Worm (Caenorhabditis elegans): ENCODE measurements around the gene R05G6.3.

The R05G6.3 gene

DNA sequence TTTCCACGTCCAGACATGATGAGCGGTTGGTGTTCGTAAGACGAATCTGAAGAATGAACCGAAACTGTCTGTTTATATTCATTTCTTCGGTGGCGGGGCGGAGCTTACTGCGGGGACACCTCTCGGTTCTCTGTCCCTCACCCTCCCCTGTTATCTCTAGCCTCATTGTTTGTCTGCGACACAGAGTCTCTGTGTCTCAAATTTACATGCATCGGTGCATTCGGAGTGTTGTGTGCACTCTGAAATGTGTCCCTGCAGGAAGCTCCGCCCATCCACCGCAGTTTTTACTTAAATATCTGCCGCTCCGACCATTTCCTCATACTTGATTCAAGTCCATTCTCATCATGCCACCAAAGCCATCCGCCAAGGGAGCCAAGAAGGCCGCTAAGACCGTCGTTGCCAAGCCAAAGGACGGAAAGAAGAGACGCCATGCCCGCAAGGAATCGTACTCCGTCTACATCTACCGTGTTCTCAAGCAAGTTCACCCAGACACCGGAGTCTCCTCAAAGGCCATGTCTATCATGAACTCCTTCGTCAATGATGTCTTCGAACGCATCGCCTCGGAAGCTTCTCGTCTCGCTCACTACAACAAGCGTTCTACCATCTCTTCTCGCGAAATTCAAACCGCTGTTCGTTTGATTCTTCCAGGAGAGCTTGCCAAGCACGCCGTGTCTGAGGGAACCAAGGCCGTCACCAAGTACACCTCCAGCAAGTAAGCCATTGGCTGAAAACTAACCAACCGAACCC is 30.0 kb upstream of the R05G6.3 start, which contains the start of the genes his-61 and his-62 (continued):
- TF ChIP-seq dox-1 (GFP tag; IDR thresholded peaks at IDR 0.05): peak; percentile 82

DNA sequence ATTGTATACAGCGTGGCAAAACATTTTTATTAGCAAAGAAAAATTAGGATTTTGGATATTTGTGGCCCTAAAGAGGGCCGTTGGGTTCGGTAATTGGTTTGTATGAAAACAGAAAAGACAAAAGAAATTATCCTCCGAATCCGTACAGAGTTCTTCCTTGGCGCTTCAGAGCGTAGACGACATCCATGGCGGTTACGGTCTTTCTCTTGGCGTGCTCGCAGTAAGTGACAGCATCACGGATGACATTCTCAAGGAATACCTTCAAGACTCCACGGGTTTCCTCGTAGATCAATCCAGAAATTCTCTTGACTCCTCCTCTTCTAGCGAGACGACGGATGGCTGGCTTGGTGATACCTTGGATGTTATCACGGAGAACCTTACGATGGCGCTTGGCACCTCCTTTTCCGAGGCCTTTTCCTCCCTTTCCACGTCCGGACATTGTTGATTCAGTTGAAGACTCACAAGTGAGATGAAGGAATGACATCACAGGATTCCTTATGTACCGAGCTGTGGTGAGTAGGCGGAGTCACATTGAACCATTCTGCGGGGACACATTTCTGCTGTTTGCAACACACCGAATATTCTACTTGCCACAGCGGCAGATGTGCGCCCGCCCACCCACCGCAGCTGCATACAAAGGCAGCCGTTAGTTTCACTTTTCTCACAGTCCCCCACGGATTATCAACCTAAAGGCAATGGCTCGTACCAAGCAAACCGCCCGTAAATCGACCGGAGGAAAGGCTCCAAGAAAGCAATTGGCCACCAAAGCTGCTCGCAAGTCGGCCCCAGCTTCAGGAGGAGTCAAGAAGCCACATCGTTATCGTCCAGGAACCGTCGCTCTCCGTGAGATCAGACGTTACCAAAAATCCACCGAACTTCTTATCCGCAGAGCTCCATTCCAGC is 28.5 kb upstream of the R05G6.3 start, which contains the start of the genes his-60 and his-59:
Gene his-60 (minus strand): TSS at position 439 of the 903 bp plus-strand sequence.
Gene his-59 (plus strand): TSS at position 696 of the 903 bp plus-strand sequence.
- TF ChIP-seq ceh-58 (GFP tag; IDR thresholded peaks at IDR 0.05): 0 out of 2 replicates have a peak, but pooled peaks have one; percentile 38
- no peak for TF ChIP-seq bed-2 (GFP tag; IDR thresholded peaks at IDR 0.05)
- no peak for TF ChIP-seq nhr-120 (GFP tag; IDR thresholded peaks at IDR 0.05)
- TF ChIP-seq madf-6 (GFP tag; IDR thresholded peaks at IDR 0.05): peak; percentile 72
- no peak for TF ChIP-seq hlh-26 (GFP tag; conservative IDR thresholded peaks at IDR 0.05)
- TF ChIP-seq egl-44 (GFP tag; IDR thresholded peaks at IDR 0.05): peak; percentile 88
- TF ChIP-seq ccch-3 (GFP tag; optimal IDR thresholded peaks at IDR 0.05): no peak
- no peak for TF ChIP-seq lsy-27 (tag; optimal IDR thresholded peaks at IDR 0.05; ENCODE audit: borderline replicate concordance, insufficient read depth)
- TF ChIP-seq somi-1 (GFP tag; optimal IDR thresholded peaks at IDR 0.05): no peak
- no peak for TF ChIP-seq pha-4 (tag; optimal IDR thresholded peaks at IDR 0.05)
- TF ChIP-seq attf-3 (GFP tag; conservative IDR thresholded peaks at IDR 0.05): 0 out of 2 replicates have a peak, but pooled peaks have one; percentile 7
- TF ChIP-seq F10E7.11 (tag; optimal IDR thresholded peaks at IDR 0.05): no peak
- no peak for TF ChIP-seq him-1 (tag; optimal IDR thresholded peaks at IDR 0.05)
- TF ChIP-seq dpl-1 (GFP tag; optimal IDR thresholded peaks at IDR 0.05): no peak
- peak; percentile 75 for TF ChIP-seq ceh-40 (GFP tag; IDR thresholded peaks at IDR 0.05)
- TF ChIP-seq attf-6 (GFP tag; IDR thresholded peaks at IDR 0.05): peak; percentile 81
- no peak for TF ChIP-seq atf-7 (tag; optimal IDR thresholded peaks at IDR 0.05)
- TF ChIP-seq ztf-6 (GFP tag; IDR thresholded peaks at IDR 0.05): no peak
- TF ChIP-seq mes-4 (tag; optimal IDR thresholded peaks at IDR 0.05): peak; percentile 48
- TF ChIP-seq tlf-1 (GFP tag; optimal IDR thresholded peaks at IDR 0.05): peak; percentile 76
- TF ChIP-seq F52B5.7 (tag; optimal IDR thresholded peaks at IDR 0.05): peak; percentile 12
- no peak for TF ChIP-seq ztf-26 (tag; optimal IDR thresholded peaks at IDR 0.05)
- TF ChIP-seq Y56A3A.18 (GFP tag; IDR thresholded peaks at IDR 0.05): no peak
- TF ChIP-seq mel-28 (tag; optimal IDR thresholded peaks at IDR 0.05; ENCODE audit: borderline replicate concordance): no peak
- no peak for TF ChIP-seq Y67H2A.10 (GFP tag; conservative IDR thresholded peaks at IDR 0.05)
- no peak for TF ChIP-seq ztf-22 (GFP tag; optimal IDR thresholded peaks at IDR 0.05)
- peak; percentile 35 for TF ChIP-seq ztf-18 (tag; optimal IDR thresholded peaks at IDR 0.05)
- TF ChIP-seq nfya-1 (tag; optimal IDR thresholded peaks at IDR 0.05; ENCODE audit: borderline replicate concordance, insufficient read depth): no peak
- TF ChIP-seq lir-1 (GFP tag; conservative IDR thresholded peaks at IDR 0.05): no peak; the same call in 1 of the 2 replicates
- no peak for TF ChIP-seq B0019.2 (GFP tag; conservative IDR thresholded peaks at IDR 0.05)
- peak; percentile 79 for TF ChIP-seq snpc-1.3 (tag; optimal IDR thresholded peaks at IDR 0.05; ENCODE audit: insufficient read depth)
- TF ChIP-seq F22D6.2 (tag; optimal IDR thresholded peaks at IDR 0.05): no peak
- peak; percentile 95 for TF ChIP-seq lin-26 (GFP tag; IDR thresholded peaks at IDR 0.05)
- TF ChIP-seq repo-1 (tag; optimal IDR thresholded peaks at IDR 0.05): no peak
- TF ChIP-seq fkh-3 (tag; optimal IDR thresholded peaks at IDR 0.05): no peak
- TF ChIP-seq Y53G8AR.9 (GFP tag; conservative IDR thresholded peaks at IDR 0.05): peak; percentile 85
- TF ChIP-seq snpc-3.4 (tag; optimal IDR thresholded peaks at IDR 0.05): peak; percentile 51
- TF ChIP-seq C17E4.6 (GFP tag; IDR thresholded peaks at IDR 0.05): 0 out of 2 replicates have a peak, but pooled peaks have one; percentile 18
- no peak for TF ChIP-seq ztf-28 (GFP tag; IDR thresholded peaks at IDR 0.05)
- peak; percentile 31 for TF ChIP-seq T07F8.4 (tag; optimal IDR thresholded peaks at IDR 0.05)
- 0 out of 2 replicates have a peak, but pooled peaks have one; percentile 24 for TF ChIP-seq F33H1.4 (GFP tag; IDR thresholded peaks at IDR 0.05)
- TF ChIP-seq T26A5.8 (tag; optimal IDR thresholded peaks at IDR 0.05): no peak
